Worm (Caenorhabditis elegans): ENCODE measurements around the gene C39B10.7.

C39B10.7 gene

DNA sequence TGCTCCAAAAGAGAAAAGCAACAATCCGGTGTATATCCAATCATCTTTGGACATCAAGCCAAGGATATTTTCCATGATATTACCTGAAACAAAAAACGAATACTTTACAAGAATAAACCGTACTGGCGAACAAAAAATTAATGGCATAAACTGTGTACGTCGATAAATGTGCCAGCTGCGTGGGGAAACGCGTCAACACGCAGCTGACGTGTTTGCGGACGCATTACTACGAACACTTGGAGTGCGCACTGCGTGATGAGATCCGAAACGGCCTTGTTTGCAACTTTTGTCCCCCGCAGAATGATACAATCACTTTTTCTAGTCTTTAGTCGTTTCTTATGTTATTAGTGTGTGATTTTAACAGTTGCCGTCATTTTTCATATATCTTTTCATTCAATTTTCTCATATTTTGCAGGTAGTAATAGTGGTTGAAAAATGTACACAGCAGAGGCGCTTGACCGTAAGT lies 47.8 kb downstream of the C39B10.7 start, which contains the start of the genes mboa-7 and git-1 (continued):
- TF ChIP-seq hlh-30 (tag; optimal IDR thresholded peaks at IDR 0.05; ENCODE audit: insufficient read depth), result peak; percentile 55
- peak; percentile 77 for TF ChIP-seq mep-1 (tag; optimal IDR thresholded peaks at IDR 0.05)
- peak; percentile 77 for TF ChIP-seq hlh-11 (tag; optimal IDR thresholded peaks at IDR 0.05)
- peak; percentile 57 for TF ChIP-seq lin-13 (GFP tag; optimal IDR thresholded peaks at IDR 0.05)
- no peak for TF ChIP-seq daf-19 (GFP tag; conservative IDR thresholded peaks at IDR 0.05)
- TF ChIP-seq nhr-25 (tag; optimal IDR thresholded peaks at IDR 0.05; ENCODE audit: borderline replicate concordance, insufficient read depth), result peak; percentile 38
- TF ChIP-seq dpl-1 (GFP tag; optimal IDR thresholded peaks at IDR 0.05), result peak; percentile 51
- peak; percentile 27; the same call in 1 of the 2 replicates for TF ChIP-seq T26A8.4 (GFP tag; IDR thresholded peaks at IDR 0.05)
- TF ChIP-seq dmd-6 (GFP tag; IDR thresholded peaks at IDR 0.05), result peak; percentile 45
- peak; percentile 72 for TF ChIP-seq nhr-28 (tag; optimal IDR thresholded peaks at IDR 0.05)
- TF ChIP-seq aha-1 (tag), result peak; percentile 95

DNA sequence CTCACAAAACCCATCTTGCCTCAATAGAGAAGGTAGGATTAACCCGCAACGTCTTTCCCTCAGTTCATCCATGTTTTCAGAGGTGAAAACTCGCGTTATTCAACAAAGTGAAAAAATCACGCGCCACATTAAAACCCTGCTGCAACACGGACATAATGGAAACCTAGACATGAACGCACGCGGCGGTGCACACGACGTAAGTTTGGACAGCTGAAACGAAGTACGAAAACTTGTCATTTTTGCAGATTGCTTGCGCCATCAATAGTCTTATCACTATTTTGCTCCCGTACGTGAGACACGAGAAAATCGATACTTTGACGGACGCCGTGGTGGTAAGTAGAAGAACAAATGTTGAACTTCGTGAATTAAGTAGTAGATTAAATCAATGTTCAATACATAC lies 50.7 kb downstream of the C39B10.7 start:
- TF ChIP-seq madf-9 (GFP tag; conservative IDR thresholded peaks at IDR 0.05) (no peak), nhr-41 (GFP tag; IDR thresholded peaks at IDR 0.05) (no peak), lin-1 (GFP tag; IDR thresholded peaks at IDR 0.05) (no peak), vab-7 (GFP tag; IDR thresholded peaks at IDR 0.05) (no peak), aha-1 (tag) (no peak), rbr-2 (tag; optimal IDR thresholded peaks at IDR 0.05) (no peak), snpc-1.2 (GFP tag; IDR thresholded peaks at IDR 0.05) (no peak), mdl-1 (tag; optimal IDR thresholded peaks at IDR 0.05) (peak in 1 of 2 experiments; percentile 37), madf-5 (GFP tag; IDR thresholded peaks at IDR 0.05) (no peak), mxl-2 (GFP tag; conservative IDR thresholded peaks at IDR 0.05) (no peak), arid-1 (GFP tag; conservative IDR thresholded peaks at IDR 0.05) (no peak), snpc-4 (tag; optimal IDR thresholded peaks at IDR 0.05) (no peak), pha-4 (GFP tag; IDR thresholded peaks at IDR 0.05) (no peak), pha-4 (tag; optimal IDR thresholded peaks at IDR 0.05) (no peak), unc-62 (GFP tag; optimal IDR thresholded peaks at IDR 0.05 in 1 of 2) (peak in 1 of 2 experiments; percentile 14), unc-62 (tag; optimal IDR thresholded peaks at IDR 0.05) (no peak), daf-19 (GFP tag; conservative IDR thresholded peaks at IDR 0.05) (no peak), php-3 (GFP tag; IDR thresholded peaks at IDR 0.05) (no peak), ceh-32 (tag; optimal IDR thresholded peaks at IDR 0.05; ENCODE audit: poor library complexity) (no peak), egl-43 (GFP tag; IDR thresholded peaks at IDR 0.05) (no peak), nhr-76 (tag; optimal IDR thresholded peaks at IDR 0.05) (no peak), egl-27 (tag; optimal IDR thresholded peaks at IDR 0.05) (no peak), zip-2 (tag; optimal IDR thresholded peaks at IDR 0.05) (no peak), ama-1 (optimal IDR thresholded peaks at IDR 0.05) (no peak), ces-1 (GFP tag; optimal IDR thresholded peaks at IDR 0.05) (no peak), set-16 (GFP tag; IDR thresholded peaks at IDR 0.05) (no peak), lin-13 (GFP tag; optimal IDR thresholded peaks at IDR 0.05) (no peak), lin-39 (tag; optimal IDR thresholded peaks at IDR 0.05) (no peak), tag-97 (GFP tag; IDR thresholded peaks at IDR 0.05) (no peak), attf-4 (tag; optimal IDR thresholded peaks at IDR 0.05) (no peak), dmd-6 (GFP tag; IDR thresholded peaks at IDR 0.05) (peak; percentile 73), zip-11 (GFP tag; IDR thresholded peaks at IDR 0.05) (no peak), dve-1 (tag; optimal IDR thresholded peaks at IDR 0.05; ENCODE audit: insufficient read depth) (peak; percentile 50), F49E8.2 (tag; optimal IDR thresholded peaks at IDR 0.05; ENCODE audit: borderline replicate concordance) (no peak), tra-1 (GFP tag; IDR thresholded peaks at IDR 0.05) (no peak), nhr-6 (tag; optimal IDR thresholded peaks at IDR 0.05) (no peak), F26F4.8 (GFP tag; conservative IDR thresholded peaks at IDR 0.05) (no peak), nhr-111 (GFP tag; optimal IDR thresholded peaks at IDR 0.05) (no peak), zag-1 (tag; optimal IDR thresholded peaks at IDR 0.05) (no peak), dmd-9 (GFP tag; IDR thresholded peaks at IDR 0.05) (no peak), ceh-28 (tag; optimal IDR thresholded peaks at IDR 0.05) (no peak), nhr-48 (tag; optimal IDR thresholded peaks at IDR 0.05) (no peak), gei-8 (GFP tag; optimal IDR thresholded peaks at IDR 0.05) (no peak)
